Fruit fly (Drosophila melanogaster) whole organism, pupa: Measurements from ENCODE around the gene nes.

Experiments
- CG10348 ChIP-seq: fragments of 200-800 bp; sonication (Bioruptor generic); IDR thresholded peaks from 2 replicates; pipeline ENCODE4 v1.3.6; 2022; ENCODE audit warnings: missing biosample characterization, missing genetic modification characterization
- CG12605 ChIP-seq: fragments of 200-800 bp; sonication (Bioruptor generic); IDR thresholded peaks from 2 replicates; pipeline ENCODE4 v1.3.6; 2022; ENCODE audit warnings: missing biosample characterization, missing genetic modification characterization
- CG17806 ChIP-seq: fragments of 200-800 bp; sonication (Bioruptor generic); optimal IDR thresholded peaks from 2 replicates; lab custom pipeline; 2018; ENCODE audit warnings: missing biosample characterization, mild to moderate bottlenecking, missing genetic modification characterization, moderate library complexity
- CG34367 ChIP-seq: fragments of 200-800 bp; sonication (Bioruptor generic); optimal IDR thresholded peaks from 2 replicates; lab custom pipeline; 2018; ENCODE audit warnings: missing biosample characterization, mild to moderate bottlenecking, missing genetic modification characterization
- CG4496 ChIP-seq: fragments of 200-800 bp; sonication (Bioruptor generic); IDR thresholded peaks from 3 replicates; pipeline ENCODE4 v1.3.6; 2022; ENCODE audit warnings: missing biosample characterization, missing genetic modification characterization
- Pif1A ChIP-seq: fragments of 200-800 bp; sonication (Bioruptor generic); optimal IDR thresholded peaks from 3 replicates; lab custom pipeline; 2016; ENCODE audit warnings: missing biosample characterization, missing genetic modification characterization
- Pif1B ChIP-seq: fragments of 200-800 bp; sonication (Bioruptor generic); optimal IDR thresholded peaks from 3 replicates; lab custom pipeline; 2016; ENCODE audit warnings: missing biosample characterization, missing genetic modification characterization

DNA sequence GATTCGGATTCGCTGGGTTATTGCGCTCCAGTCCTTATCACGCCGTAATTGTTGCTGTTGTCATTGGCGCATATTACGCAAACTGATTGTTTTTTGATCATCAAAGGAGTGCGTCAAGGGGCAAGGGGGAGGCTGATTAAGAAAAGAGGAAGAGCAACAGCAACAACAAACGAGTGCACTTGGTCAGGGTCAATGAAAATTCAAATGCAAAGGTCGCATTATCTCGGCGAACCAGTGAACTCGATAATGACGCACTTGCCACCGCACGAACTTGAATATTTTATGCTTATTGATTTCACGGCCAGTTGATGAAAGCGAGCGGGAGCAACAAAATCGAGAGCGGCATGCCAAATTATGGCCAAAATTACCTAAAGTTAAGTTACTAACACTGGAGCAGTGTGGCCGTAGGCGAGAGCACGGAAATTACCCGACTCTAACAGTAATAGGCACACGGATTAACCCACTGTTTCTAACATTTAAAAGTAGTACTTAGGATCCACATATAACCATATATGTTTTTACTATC lies at the start of gene nes:
- TF ChIP-seq CG12605 (GFP tag; lab: Robert Waterston, UW), result no peak
- no peak for TF ChIP-seq CG17806 (tag; lab: Kevin White, UChicago)
- TF ChIP-seq Pif1B (GFP tag; lab: Kevin White, UChicago), result no peak
- no peak for TF ChIP-seq CG10348 (GFP tag; lab: Robert Waterston, UW)
- TF ChIP-seq CG34367 (tag; lab: Kevin White, UChicago), result no peak
- TF ChIP-seq Pif1A (GFP tag; lab: Kevin White, UChicago), result no peak
- no peak for TF ChIP-seq CG4496 (GFP tag; lab: Robert Waterston, UW)
